Worm (Caenorhabditis elegans) whole organism, L2 larva: Measurements from ENCODE around the gene gly-8.

Experiments used
- F13H6.1 ChIP-seq: sonication (generic microtip); optimal IDR thresholded peaks from 2 replicates; lab custom pipeline; 2016; ENCODE audit warnings: missing genetic modification characterization, missing compliant biosample characterization
- ama-1 ChIP-seq: fragments of 150-350 bp; optimal IDR thresholded peaks from 2 replicates; lab custom pipeline; 2018; ENCODE audit warnings: inconsistent platforms
- blmp-1 ChIP-seq: sonication (generic microtip); optimal IDR thresholded peaks from 2 replicates; lab custom pipeline; 2017; ENCODE audit warnings: missing genetic modification characterization, mild to moderate bottlenecking, missing compliant biosample characterization, antibody characterized with exemption, moderate library complexity; ENCODE audit not compliant: insufficient read depth
- crh-2 ChIP-seq: sonication (generic microtip); optimal IDR thresholded peaks from 2 replicates; lab custom pipeline; 2017; ENCODE audit warnings: missing biosample characterization, missing genetic modification characterization
- elt-3 ChIP-seq: sonication (generic microtip); optimal IDR thresholded peaks from 2 replicates; lab custom pipeline; 2017; ENCODE audit warnings: missing biosample characterization, missing genetic modification characterization
- nhr-12 ChIP-seq: fragments of 150-350 bp; optimal IDR thresholded peaks from 2 replicates; lab custom pipeline; 2014; ENCODE audit warnings: missing biosample characterization, missing genetic modification characterization
- nhr-23 ChIP-seq: fragments of 150-350 bp; optimal IDR thresholded peaks from 2 replicates; lab custom pipeline; 2014; ENCODE audit warnings: missing biosample characterization, missing genetic modification reagents, missing genetic modification characterization
- snpc-4 ChIP-seq: fragments of 150-350 bp; optimal IDR thresholded peaks from 2 replicates; lab custom pipeline; 2014; ENCODE audit warnings: missing biosample characterization, missing genetic modification characterization
- unc-39 ChIP-seq: fragments of 150-350 bp; optimal IDR thresholded peaks from 2 replicates; lab custom pipeline; 2014; ENCODE audit warnings: missing biosample characterization, missing genetic modification characterization
- unc-62 ChIP-seq: fragments of 150-350 bp; optimal IDR thresholded peaks from 2 replicates; lab custom pipeline; 2014; ENCODE audit warnings: missing biosample characterization, missing genetic modification reagents, missing genetic modification characterization
- zag-1 ChIP-seq: fragments of 150-350 bp; optimal IDR thresholded peaks from 2 replicates; lab custom pipeline; 2014; ENCODE audit warnings: missing biosample characterization, missing genetic modification characterization

DNA sequence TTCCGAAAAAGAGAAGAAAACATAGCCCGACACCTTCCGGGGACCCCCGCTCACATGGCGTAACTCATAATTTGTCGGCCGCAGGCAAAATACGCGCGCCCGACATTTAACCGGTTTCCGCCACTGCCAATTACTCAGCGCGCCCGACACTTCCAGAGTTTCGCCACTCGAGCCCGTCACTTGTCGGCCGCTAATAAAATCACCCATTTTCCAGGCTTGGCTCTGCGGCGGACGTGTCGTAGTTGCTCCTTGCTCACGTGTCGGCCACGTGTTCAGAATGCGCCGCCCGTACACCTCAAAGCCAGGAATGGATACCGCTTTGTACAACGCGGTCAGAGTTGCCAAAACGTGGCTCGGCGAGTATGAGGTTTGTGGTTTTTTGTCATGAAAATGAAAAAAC, 2.6 kb downstream of the gly-8 start:
- no peak for TF ChIP-seq ama-1 (lab: Kevin White, UChicago)
- no peak for TF ChIP-seq unc-62 (GFP tag; lab: Kevin White, UChicago)
- no peak for TF ChIP-seq nhr-23
- no peak for TF ChIP-seq zag-1 (tag; lab: Kevin White, UChicago)
- no peak for TF ChIP-seq elt-3 (tag; lab: Kevin White, UChicago)
- TF ChIP-seq blmp-1 (tag; lab: Kevin White, UChicago), result no peak
- TF ChIP-seq F13H6.1 (tag; lab: Kevin White, UChicago), result no peak
- no peak for TF ChIP-seq nhr-12 (tag; lab: Kevin White, UChicago)
- no peak for TF ChIP-seq snpc-4 (tag; lab: Kevin White, UChicago)
- TF ChIP-seq crh-2 (tag; lab: Kevin White, UChicago), result no peak
- no peak for TF ChIP-seq unc-39 (tag; lab: Kevin White, UChicago)
